Fruit fly (Drosophila melanogaster): ENCODE data around the gene Yp3.

dm6 chrX:13744599-13745052, 14.7 kb upstream of the Yp3 start, which contains the start of gene Grip91:
- TF ChIP-seq Crg-1 (GFP tag; optimal IDR thresholded peaks at IDR 0.05): peak; percentile 52
- TF ChIP-seq CG14711 (tag; optimal IDR thresholded peaks at IDR 0.05): peak; percentile 86
- peak; percentile 49 for TF ChIP-seq CG1620 (GFP tag; optimal IDR thresholded peaks at IDR 0.05)
- TF ChIP-seq Clk (GFP tag; optimal IDR thresholded peaks at IDR 0.05): no peak
- TF ChIP-seq kay (GFP tag; ENCODE audit: borderline replicate concordance): no peak
- no peak for TF ChIP-seq Hr96 (GFP tag; optimal IDR thresholded peaks at IDR 0.05)
- TF ChIP-seq CG7045 (GFP tag; optimal IDR thresholded peaks at IDR 0.05): no peak
- TF ChIP-seq tj (GFP tag; optimal IDR thresholded peaks at IDR 0.05): peak; percentile 77
- no peak for TF ChIP-seq cic (GFP tag; optimal IDR thresholded peaks at IDR 0.05)
- no peak for TF ChIP-seq CG7101 (tag; optimal IDR thresholded peaks at IDR 0.05)
- peak; percentile 23 for TF ChIP-seq toe (GFP tag; optimal IDR thresholded peaks at IDR 0.05)
- TF ChIP-seq CG12768 (GFP tag; optimal IDR thresholded peaks at IDR 0.05): no peak
- TF ChIP-seq CG33017 (tag; optimal IDR thresholded peaks at IDR 0.05): no peak
- TF ChIP-seq CG11617 (GFP tag; optimal IDR thresholded peaks at IDR 0.05): peak; percentile 17
